Fruit fly (Drosophila melanogaster) whole organism, embryonic: Measurements from ENCODE around the gene CG13622.

ENCODE experiments used
- B-H2 ChIP-seq: fragments of 200-800 bp; sonication (Bioruptor generic); optimal IDR thresholded peaks from 2 replicates; lab custom pipeline; 2018; ENCODE audit warnings: missing biosample characterization, mild to moderate bottlenecking, missing genetic modification characterization
- Bgb ChIP-seq: fragments of 200-800 bp; sonication (Bioruptor generic); IDR thresholded peaks from 2 replicates; pipeline ENCODE4 v1.3.6; 2022; ENCODE audit warnings: missing biosample characterization, missing genetic modification characterization; ENCODE audit not compliant: partially characterized antibody
- CG10209 ChIP-seq: fragments of 200-800 bp; sonication (Bioruptor generic); optimal IDR thresholded peaks from 3 replicates; lab custom pipeline; 2017; ENCODE audit warnings: missing biosample characterization, mild to moderate bottlenecking, missing genetic modification characterization, missing genetic modification reagents
- CG10267 ChIP-seq: fragments of 200-800 bp; sonication (Bioruptor generic); optimal IDR thresholded peaks from 2 replicates; lab custom pipeline; 2018; ENCODE audit warnings: missing biosample characterization, mild to moderate bottlenecking, missing genetic modification characterization, moderate library complexity
- CG10543 ChIP-seq: fragments of 200-800 bp; sonication (Bioruptor generic); optimal IDR thresholded peaks from 3 replicates; lab custom pipeline; 2017; ENCODE audit warnings: missing biosample characterization, mild to moderate bottlenecking, missing genetic modification characterization, moderate library complexity
- CG15011 ChIP-seq: fragments of 200-800 bp; sonication (Bioruptor generic); optimal IDR thresholded peaks from 3 replicates; lab custom pipeline; 2018; ENCODE audit warnings: missing biosample characterization, mild to moderate bottlenecking, missing genetic modification characterization
- CG17385 ChIP-seq: fragments of 200-800 bp; sonication (Bioruptor generic); optimal IDR thresholded peaks from 3 replicates; lab custom pipeline; 2018; ENCODE audit warnings: missing biosample characterization, mild to moderate bottlenecking, missing genetic modification characterization
- CG17568 ChIP-seq: fragments of 200-800 bp; sonication (Bioruptor generic); optimal IDR thresholded peaks from 2 replicates; lab custom pipeline; 2018; ENCODE audit warnings: missing biosample characterization, mild to moderate bottlenecking, missing genetic modification characterization, moderate library complexity
- CG18476 ChIP-seq: fragments of 200-800 bp; sonication (Bioruptor generic); optimal IDR thresholded peaks from 2 replicates; lab custom pipeline; 2016; ENCODE audit warnings: missing biosample characterization, mild to moderate bottlenecking, missing genetic modification characterization
- CG32767 ChIP-seq: fragments of 200-800 bp; sonication (Bioruptor generic); IDR thresholded peaks from 2 replicates; pipeline ENCODE4 v1.3.6; 2022; ENCODE audit warnings: missing biosample characterization, missing genetic modification characterization
- CG34376 ChIP-seq: fragments of 200-800 bp; sonication (Bioruptor generic); optimal IDR thresholded peaks from 2 replicates; lab custom pipeline; 2018; ENCODE audit warnings: missing biosample characterization, mild to moderate bottlenecking, missing genetic modification characterization
- CG4730 ChIP-seq: fragments of 200-800 bp; sonication (Bioruptor generic); IDR thresholded peaks from 2 replicates; pipeline ENCODE4 v1.3.6; 2022; ENCODE audit warnings: missing biosample characterization, missing genetic modification characterization
- CG7963 ChIP-seq: fragments of 200-800 bp; sonication (Bioruptor generic); IDR thresholded peaks from 3 replicates; pipeline ENCODE4 v1.3.6; 2022; ENCODE audit warnings: missing biosample characterization, missing genetic modification characterization; ENCODE audit not compliant: partially characterized antibody
- CG8290 ChIP-seq, 3 experiments: fragments of 200-800 bp; sonication (Bioruptor generic); optimal IDR thresholded peaks; 2 replicates each; lab custom pipeline; 2016 to 2019; ENCODE audit warnings: missing biosample characterization in 3 of 3, missing genetic modification characterization in 3 of 3, mild to moderate bottlenecking in 2 of 3, moderate library complexity in 1 of 3
- CG8765 ChIP-seq: fragments of 200-800 bp; sonication (Bioruptor generic); IDR thresholded peaks from 2 replicates; pipeline ENCODE4 v1.3.6; 2022; ENCODE audit warnings: missing biosample characterization, missing genetic modification characterization
- CG8944 ChIP-seq: fragments of 200-800 bp; sonication (Bioruptor generic); optimal IDR thresholded peaks from 3 replicates; lab custom pipeline; 2016; ENCODE audit warnings: missing biosample characterization, missing genetic modification characterization
- CHES-1-like ChIP-seq: fragments of 200-800 bp; sonication (Bioruptor generic); optimal IDR thresholded peaks from 2 replicates; lab custom pipeline; 2016; ENCODE audit warnings: missing biosample characterization, missing genetic modification characterization
- Doc2 ChIP-seq: fragments of 200-800 bp; sonication (Bioruptor generic); IDR thresholded peaks from 2 replicates; pipeline ENCODE4 v1.3.6; 2022; ENCODE audit warnings: missing biosample characterization, missing genetic modification characterization
- Fer2 ChIP-seq: fragments of 200-800 bp; sonication (Bioruptor generic); optimal IDR thresholded peaks from 2 replicates; lab custom pipeline; 2018; ENCODE audit warnings: missing biosample characterization, mild to moderate bottlenecking, missing genetic modification characterization, moderate library complexity
- Hand ChIP-seq: fragments of 200-800 bp; sonication (Bioruptor generic); optimal IDR thresholded peaks from 2 replicates; lab custom pipeline; 2017; ENCODE audit warnings: mild to moderate bottlenecking, missing biosample characterization, missing genetic modification reagents, missing genetic modification characterization
- Lhr ChIP-seq: fragments of 200-800 bp; sonication (Bioruptor generic); optimal IDR thresholded peaks from 3 replicates; lab custom pipeline; 2017; ENCODE audit warnings: mild to moderate bottlenecking, missing biosample characterization, missing genetic modification reagents, missing genetic modification characterization
- MBD-R2 ChIP-seq: fragments of 200-800 bp; sonication (Bioruptor generic); IDR thresholded peaks from 2 replicates; pipeline ENCODE4 v1.3.6; 2022; ENCODE audit warnings: missing biosample characterization, missing genetic modification characterization
- MESR4 ChIP-seq: fragments of 200-800 bp; sonication (Bioruptor generic); optimal IDR thresholded peaks from 2 replicates; lab custom pipeline; 2018; ENCODE audit warnings: missing biosample characterization, mild to moderate bottlenecking, missing genetic modification characterization, moderate library complexity
- MTF-1 ChIP-seq: fragments of 200-800 bp; sonication (Bioruptor generic); optimal IDR thresholded peaks from 2 replicates; lab custom pipeline; 2018; ENCODE audit warnings: missing biosample characterization, mild to moderate bottlenecking, missing genetic modification characterization, borderline replicate concordance
- Myb ChIP-seq: fragments of 200-800 bp; sonication (Bioruptor generic); optimal IDR thresholded peaks from 2 replicates; lab custom pipeline; 2016; ENCODE audit warnings: missing biosample characterization, missing genetic modification characterization
- NK7.1 ChIP-seq: fragments of 200-800 bp; sonication (Bioruptor generic); optimal IDR thresholded peaks from 3 replicates; lab custom pipeline; 2016; ENCODE audit warnings: missing biosample characterization, missing genetic modification characterization
- Ravus ChIP-seq: fragments of 200-800 bp; sonication (Bioruptor generic); IDR thresholded peaks from 2 replicates; pipeline ENCODE4 v1.3.6; 2022; ENCODE audit warnings: missing biosample characterization, missing genetic modification characterization
- Sox102F ChIP-seq: fragments of 200-800 bp; sonication (Bioruptor generic); optimal IDR thresholded peaks from 2 replicates; lab custom pipeline; 2018; ENCODE audit warnings: missing biosample characterization, mild to moderate bottlenecking, missing genetic modification characterization, moderate library complexity
- Taf1 ChIP-seq: fragments of 200-800 bp; sonication (Bioruptor generic); IDR thresholded peaks from 2 replicates; pipeline ENCODE4 v1.3.6; 2022; ENCODE audit warnings: missing biosample characterization, missing genetic modification characterization
- YL-1 ChIP-seq: fragments of 200-800 bp; sonication (Bioruptor generic); optimal IDR thresholded peaks from 3 replicates; lab custom pipeline; 2017; ENCODE audit warnings: missing biosample characterization, mild to moderate bottlenecking, missing genetic modification characterization
- bbx ChIP-seq: fragments of 200-800 bp; sonication (Bioruptor generic); IDR thresholded peaks from 2 replicates; pipeline ENCODE4 v1.3.6; 2022; ENCODE audit warnings: missing biosample characterization, missing genetic modification characterization; ENCODE audit not compliant: partially characterized antibody
- cato ChIP-seq: fragments of 200-800 bp; sonication (Bioruptor generic); optimal IDR thresholded peaks from 2 replicates; lab custom pipeline; 2016; ENCODE audit warnings: missing biosample characterization, missing genetic modification characterization, borderline replicate concordance
- cwo ChIP-seq: fragments of 200-800 bp; sonication (Bioruptor generic); optimal IDR thresholded peaks from 3 replicates; lab custom pipeline; 2017; ENCODE audit warnings: missing biosample characterization, missing genetic modification characterization, mild to moderate bottlenecking, moderate library complexity, missing genetic modification reagents
- dmrt99B ChIP-seq: fragments of 200-800 bp; sonication (Bioruptor generic); optimal IDR thresholded peaks from 2 replicates; lab custom pipeline; 2018; ENCODE audit warnings: missing biosample characterization, mild to moderate bottlenecking, missing genetic modification characterization, moderate library complexity
- fd3F ChIP-seq: fragments of 200-800 bp; sonication (Bioruptor generic); optimal IDR thresholded peaks from 2 replicates; lab custom pipeline; 2018; ENCODE audit warnings: missing biosample characterization, mild to moderate bottlenecking, missing genetic modification characterization, moderate library complexity
- fru ChIP-seq: fragments of >200 bp; optimal IDR thresholded peaks from 2 replicates; lab custom pipeline; 2017
- gcm2 ChIP-seq: fragments of 200-800 bp; sonication (Bioruptor generic); optimal IDR thresholded peaks from 2 replicates; lab custom pipeline; 2016; ENCODE audit warnings: missing biosample characterization, missing genetic modification characterization
- gro ChIP-seq: fragments of 200-800 bp; sonication (Bioruptor generic); optimal IDR thresholded peaks from 2 replicates; lab custom pipeline; 2016; ENCODE audit warnings: missing biosample characterization, missing genetic modification characterization
- ham ChIP-seq: fragments of 200-800 bp; sonication (Bioruptor generic); IDR thresholded peaks from 2 replicates; pipeline ENCODE4 v1.3.6; 2022; ENCODE audit warnings: missing biosample characterization, missing genetic modification characterization
- ken ChIP-seq: fragments of 200-800 bp; sonication (Bioruptor generic); IDR thresholded peaks from 3 replicates; pipeline ENCODE4 v1.3.6; 2022; ENCODE audit warnings: missing biosample characterization, missing genetic modification characterization
- klu ChIP-seq: fragments of 200-800 bp; sonication (Bioruptor generic); IDR thresholded peaks from 2 replicates; pipeline ENCODE4 v1.3.6; 2022; ENCODE audit warnings: missing biosample characterization, missing genetic modification characterization
- knrl ChIP-seq: fragments of 200-800 bp; sonication (Bioruptor generic); IDR thresholded peaks from 3 replicates; pipeline ENCODE4 v1.3.6; 2022; ENCODE audit warnings: missing biosample characterization, missing genetic modification characterization; ENCODE audit not compliant: partially characterized antibody
- lbe ChIP-seq: fragments of 200-800 bp; sonication (Bioruptor generic); optimal IDR thresholded peaks from 2 replicates; lab custom pipeline; 2016; ENCODE audit warnings: missing biosample characterization, mild to moderate bottlenecking, missing genetic modification characterization
- lola ChIP-seq, 3 experiments: fragments of >200 bp in 2 of 3; fragments of 200-800 bp in 1 of 3; sonication (Bioruptor generic) in 1 of 3; optimal IDR thresholded peaks; 2 replicates each; lab custom pipeline; 2017 to 2019; ENCODE audit warnings: missing biosample characterization in 3 of 3, missing genetic modification characterization in 3 of 3, mild to moderate bottlenecking in 1 of 3, moderate library complexity in 1 of 3
- lov ChIP-seq, 2 experiments: fragments of 200-800 bp in 1 of 2; fragments of >200 bp in 1 of 2; sonication (Bioruptor generic) in 1 of 2; IDR thresholded peaks in 1 of 2; optimal IDR thresholded peaks in 1 of 2; 2 replicates in 1 of 2; 3 replicates in 1 of 2; pipeline versions ENCODE4 v1.3.6 to Lab custom; 2017 to 2022; ENCODE audit warnings: missing biosample characterization in 1 of 2, missing genetic modification characterization in 1 of 2
- seq ChIP-seq: fragments of 200-800 bp; sonication (Bioruptor generic); IDR thresholded peaks from 2 replicates; pipeline ENCODE4 v1.3.6; 2022; ENCODE audit warnings: missing biosample characterization, missing genetic modification characterization
- slou ChIP-seq: fragments of 200-800 bp; sonication (Bioruptor generic); optimal IDR thresholded peaks from 3 replicates; lab custom pipeline; 2016; ENCODE audit warnings: missing biosample characterization, missing genetic modification characterization
- sna ChIP-seq: fragments of 200-800 bp; sonication (Bioruptor generic); IDR thresholded peaks from 2 replicates; pipeline ENCODE4 v1.3.6; 2022; ENCODE audit warnings: missing biosample characterization, missing genetic modification characterization; ENCODE audit not compliant: partially characterized antibody
- zfh1 ChIP-seq: fragments of 200-800 bp; sonication (Bioruptor generic); IDR thresholded peaks from 3 replicates; pipeline ENCODE4 v1.3.6; 2022; ENCODE audit warnings: missing biosample characterization, missing genetic modification characterization

The CG13622 gene

dm6 chr3R:24527845-24528244 is 4.4 kb upstream of the CG13622 start, which contains the start of gene CG6607 (continued):
- 0 out of 3 replicates have a peak, but pooled peaks have one; percentile 23 for TF ChIP-seq knrl (GFP tag; lab: Robert Waterston, UW)
- TF ChIP-seq Doc2 (GFP tag; lab: Robert Waterston, UW): no peak
- no peak for TF ChIP-seq slou (GFP tag; lab: Kevin White, UChicago)
- no peak for TF ChIP-seq klu
- no peak for TF ChIP-seq CG10209 (GFP tag; lab: Kevin White, UChicago)
- no peak for TF ChIP-seq lov (optimal IDR thresholded peaks at IDR 0.05; lab: Kevin White, UChicago)
- TF ChIP-seq lov (GFP tag; IDR thresholded peaks at IDR 0.05; lab: Robert Waterston, UW): no peak
- TF ChIP-seq CG10267: peak; percentile 44
- peak; percentile 96 for TF ChIP-seq Myb (GFP tag; lab: Kevin White, UChicago)
- no peak for TF ChIP-seq CG7963 (GFP tag; lab: Robert Waterston, UW)
- no peak for TF ChIP-seq Taf1 (GFP tag; lab: Robert Waterston, UW)
- no peak for TF ChIP-seq CG8765 (GFP tag; lab: Robert Waterston, UW)
- TF ChIP-seq CG34376 (GFP tag; lab: Kevin White, UChicago): no peak
- peak; percentile 34 for TF ChIP-seq Lhr (GFP tag; lab: Kevin White, UChicago)
- TF ChIP-seq B-H2 (GFP tag; lab: Kevin White, UChicago): no peak
- no peak for TF ChIP-seq ham (GFP tag; lab: Robert Waterston, UW)
- TF ChIP-seq NK7.1: no peak
- TF ChIP-seq fru: no peak
- TF ChIP-seq CG32767 (GFP tag; lab: Robert Waterston, UW): no peak
- TF ChIP-seq Ravus: no peak
- no peak for TF ChIP-seq dmrt99B (tag; lab: Kevin White, UChicago)
- peak; percentile 93 for TF ChIP-seq CG17385 (GFP tag; lab: Kevin White, UChicago)
- no peak for TF ChIP-seq gro (GFP tag; lab: Kevin White, UChicago)
- TF ChIP-seq gcm2: no peak
- TF ChIP-seq CG8290 (GFP tag; optimal IDR thresholded peaks at IDR 0.05; lab: Kevin White, UChicago): no peak
- no peak for TF ChIP-seq CG8290 (tag; optimal IDR thresholded peaks at IDR 0.05; lab: Kevin White, UChicago)
- TF ChIP-seq MBD-R2: peak; percentile 69
- TF ChIP-seq CG8944 (GFP tag; lab: Kevin White, UChicago): no peak
- no peak for TF ChIP-seq Fer2
- TF ChIP-seq CG18476 (GFP tag; lab: Kevin White, UChicago): no peak
- TF ChIP-seq lola (GFP tag; optimal IDR thresholded peaks at IDR 0.05; lab: Kevin White, UChicago): no peak
- no peak for TF ChIP-seq CG4730
- TF ChIP-seq MTF-1 (GFP tag; lab: Kevin White, UChicago): no peak
- no peak for TF ChIP-seq CG17568 (GFP tag; lab: Kevin White, UChicago)
- TF ChIP-seq seq (GFP tag; lab: Robert Waterston, UW): no peak
- no peak for TF ChIP-seq Hand (GFP tag; lab: Kevin White, UChicago)
- no peak for TF ChIP-seq cwo (GFP tag; lab: Kevin White, UChicago)
- no peak for TF ChIP-seq ken (GFP tag; lab: Robert Waterston, UW)
- no peak for TF ChIP-seq Sox102F (GFP tag; lab: Kevin White, UChicago)
- no peak for TF ChIP-seq CG15011 (GFP tag; lab: Kevin White, UChicago)
- TF ChIP-seq CHES-1-like (GFP tag; lab: Kevin White, UChicago): no peak
- TF ChIP-seq sna (GFP tag; lab: Robert Waterston, UW): peak; percentile 38; the same call in 1 of the 2 replicates
- TF ChIP-seq YL-1 (GFP tag; lab: Kevin White, UChicago): peak; percentile 54
- no peak for TF ChIP-seq cato (GFP tag; lab: Kevin White, UChicago)
- TF ChIP-seq CG10543 (GFP tag; lab: Kevin White, UChicago): no peak
- TF ChIP-seq Bgb (GFP tag; lab: Robert Waterston, UW): peak; percentile 33; the same call in 1 of the 2 replicates
- no peak for TF ChIP-seq lbe (GFP tag; lab: Kevin White, UChicago)
- TF ChIP-seq fd3F (GFP tag; lab: Kevin White, UChicago): no peak
- TF ChIP-seq bbx (GFP tag; lab: Robert Waterston, UW): peak; percentile 40; the same call in 1 of the 2 replicates
- no peak for TF ChIP-seq zfh1
- TF ChIP-seq MESR4 (GFP tag; lab: Kevin White, UChicago): peak; percentile 64
